Worm (Caenorhabditis elegans): ENCODE data around the gene lbp-7.

DNA sequence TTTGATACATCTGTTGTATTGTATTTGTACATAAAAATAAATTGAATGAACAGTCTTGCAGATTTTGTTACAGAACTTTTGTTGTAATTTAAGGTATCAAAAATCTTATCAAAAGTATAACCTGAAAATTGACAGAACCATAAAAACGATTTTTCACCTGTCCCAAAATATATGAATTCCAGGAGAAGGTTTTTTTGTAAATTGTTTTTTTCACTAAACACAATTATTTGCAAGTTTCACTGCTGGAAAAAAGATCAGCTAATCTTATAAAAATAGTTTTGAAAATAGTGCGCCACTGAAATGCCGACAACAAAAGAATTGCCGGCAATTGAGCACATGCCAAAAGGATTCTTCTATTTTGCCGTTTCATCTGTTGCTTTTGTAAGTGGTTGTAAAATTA, 36.2 kb upstream of the lbp-7 start, which contains the start of gene srx-130:
- TF ChIP-seq tra-4 (tag; optimal IDR thresholded peaks at IDR 0.05) (no peak), tbx-37 (GFP tag; conservative IDR thresholded peaks at IDR 0.05) (no peak), ama-1 (optimal IDR thresholded peaks at IDR 0.05) (no peak), ets-7 (tag; optimal IDR thresholded peaks at IDR 0.05) (no peak), flt-1 (GFP tag; IDR thresholded peaks at IDR 0.05) (no peak), hmg-4 (GFP tag; optimal IDR thresholded peaks at IDR 0.05) (no peak), B0310.2 (tag; optimal IDR thresholded peaks at IDR 0.05) (no peak), ceh-36 (tag; optimal IDR thresholded peaks at IDR 0.05) (no peak), tbx-11 (GFP tag; IDR thresholded peaks at IDR 0.05) (no peak)

Measured in whole organism, early embryonic.